Worm (Caenorhabditis elegans): Measurements from ENCODE around the gene R08C7.4.

- TF ChIP-seq snpc-4 (tag; optimal IDR thresholded peaks at IDR 0.05) (no peak), egl-27 (tag; optimal IDR thresholded peaks at IDR 0.05) (no peak), nhr-11 (tag; optimal IDR thresholded peaks at IDR 0.05) (no peak), nhr-237 (tag; optimal IDR thresholded peaks at IDR 0.05) (no peak), pqm-1 (tag; optimal IDR thresholded peaks at IDR 0.05) (peak; percentile 18), lsy-2 (tag; optimal IDR thresholded peaks at IDR 0.05) (peak in 1 of 2 experiments; percentile 16), lir-3 (tag; optimal IDR thresholded peaks at IDR 0.05) (no peak), F49E8.2 (tag; optimal IDR thresholded peaks at IDR 0.05; ENCODE audit: borderline replicate concordance) (no peak), spr-3 (GFP tag; optimal IDR thresholded peaks at IDR 0.05) (no peak), Y48G9A.11 (GFP tag; IDR thresholded peaks at IDR 0.05) (no peak), daf-8 (GFP tag; IDR thresholded peaks at IDR 0.05) (no peak), unc-62 (GFP tag; optimal IDR thresholded peaks at IDR 0.05 in 1 of 2) (no peak), unc-62 (tag; optimal IDR thresholded peaks at IDR 0.05) (no peak), ceh-82 (tag; optimal IDR thresholded peaks at IDR 0.05) (no peak), fkh-10 (GFP tag; optimal IDR thresholded peaks at IDR 0.05) (no peak)
Observed at ce11 chrIV:4397111-4397510, 37.7 kb upstream of the R08C7.4 start.

All from whole organism, L4 larva.